Worm (Caenorhabditis elegans) whole organism, late embryonic: Measurements from ENCODE around the gene snx-6.

ENCODE experiments used
- C08G9.2 ChIP-seq: sonication (generic microtip); optimal IDR thresholded peaks from 2 replicates; lab custom pipeline; 2016; ENCODE audit warnings: mild to moderate bottlenecking, missing genetic modification characterization, moderate library complexity, missing compliant biosample characterization
- C38D4.7 ChIP-seq: fragments of 200-800 bp; sonication (Bioruptor generic); optimal IDR thresholded peaks from 2 replicates; lab custom pipeline; 2018; ENCODE audit warnings: mild to moderate bottlenecking, missing genetic modification characterization, moderate library complexity, missing compliant biosample characterization
- K02D7.2 ChIP-seq: sonication (generic microtip); optimal IDR thresholded peaks from 2 replicates; lab custom pipeline; 2017; ENCODE audit warnings: mild to moderate bottlenecking, missing genetic modification characterization, missing compliant biosample characterization
- K09A11.1 ChIP-seq: sonication (generic microtip); optimal IDR thresholded peaks from 2 replicates; lab custom pipeline; 2017; ENCODE audit warnings: antibody characterized with exemption, mild to moderate bottlenecking, missing genetic modification characterization, missing compliant biosample characterization; ENCODE audit not compliant: insufficient read depth
- ahr-1 ChIP-seq: sonication (generic microtip); optimal IDR thresholded peaks from 2 replicates; lab custom pipeline; 2016; ENCODE audit warnings: missing genetic modification characterization, missing compliant biosample characterization
- ama-1 ChIP-seq: fragments of 150-350 bp; optimal IDR thresholded peaks from 2 replicates; lab custom pipeline; 2014
- ceh-14 ChIP-seq: sonication (generic microtip); optimal IDR thresholded peaks from 2 replicates; lab custom pipeline; 2016; ENCODE audit warnings: missing genotype, missing genetic modification characterization, missing compliant biosample characterization
- ceh-18 ChIP-seq: sonication (generic microtip); optimal IDR thresholded peaks from 2 replicates; lab custom pipeline; 2016; ENCODE audit warnings: missing genetic modification characterization, missing compliant biosample characterization
- ceh-19 ChIP-seq: fragments of 200-800 bp; sonication (Bioruptor generic); optimal IDR thresholded peaks from 2 replicates; lab custom pipeline; 2018; ENCODE audit warnings: mild to moderate bottlenecking, missing genetic modification characterization, missing compliant biosample characterization
- ceh-22 ChIP-seq: sonication (generic microtip); optimal IDR thresholded peaks from 2 replicates; lab custom pipeline; 2017; ENCODE audit warnings: missing biosample characterization, missing genetic modification characterization
- ceh-24 ChIP-seq: sonication (generic microtip); optimal IDR thresholded peaks from 2 replicates; lab custom pipeline; 2016; ENCODE audit warnings: mild to moderate bottlenecking, missing genetic modification characterization, missing compliant biosample characterization
- ceh-30 ChIP-seq: fragments of 150-350 bp; optimal IDR thresholded peaks from 2 replicates; lab custom pipeline; 2014; ENCODE audit warnings: missing biosample characterization, missing genetic modification characterization
- ceh-31 ChIP-seq: sonication (generic microtip); optimal IDR thresholded peaks from 2 replicates; lab custom pipeline; 2016; ENCODE audit warnings: missing genetic modification characterization, missing compliant biosample characterization
- ceh-45 ChIP-seq: fragments of 200-800 bp; sonication (Bioruptor generic); IDR thresholded peaks from 2 replicates; pipeline ENCODE4 v1.3.6; 2022; ENCODE audit warnings: missing genetic modification reagents, missing genetic modification characterization, missing compliant biosample characterization
- ceh-6 ChIP-seq: fragments of 200-800 bp; sonication (Bioruptor generic); optimal IDR thresholded peaks from 2 replicates; lab custom pipeline; 2018; ENCODE audit warnings: mild to moderate bottlenecking, missing genetic modification characterization, missing compliant biosample characterization
- ceh-9 ChIP-seq: sonication (generic microtip); optimal IDR thresholded peaks from 2 replicates; lab custom pipeline; 2016; ENCODE audit warnings: mild to moderate bottlenecking, missing genetic modification characterization, inconsistent platforms, missing compliant biosample characterization
- che-1 ChIP-seq: sonication (generic microtip); optimal IDR thresholded peaks from 2 replicates; lab custom pipeline; 2016; ENCODE audit warnings: mild to moderate bottlenecking, missing genetic modification characterization, missing compliant biosample characterization
- dmd-4 ChIP-seq: sonication (generic microtip); optimal IDR thresholded peaks from 2 replicates; lab custom pipeline; 2016; ENCODE audit warnings: borderline replicate concordance, missing genetic modification characterization, missing compliant biosample characterization
- dve-1 ChIP-seq: sonication (generic microtip); optimal IDR thresholded peaks from 2 replicates; lab custom pipeline; 2017; ENCODE audit warnings: antibody characterized with exemption, mild to moderate bottlenecking, missing genetic modification characterization, missing compliant biosample characterization
- elt-2 ChIP-seq: sonication (generic microtip); optimal IDR thresholded peaks from 2 replicates; lab custom pipeline; 2016; ENCODE audit warnings: missing genetic modification reagents, missing genetic modification characterization, missing compliant biosample characterization
- ets-4 ChIP-seq: sonication (generic microtip); optimal IDR thresholded peaks from 2 replicates; lab custom pipeline; 2016; ENCODE audit warnings: missing genetic modification characterization, missing compliant biosample characterization
- eyg-1 ChIP-seq: sonication (generic microtip); optimal IDR thresholded peaks from 2 replicates; lab custom pipeline; 2016; ENCODE audit warnings: missing genotype, missing genetic modification characterization, missing compliant biosample characterization
- fax-1 ChIP-seq: sonication (generic microtip); optimal IDR thresholded peaks from 2 replicates; lab custom pipeline; 2016; ENCODE audit warnings: missing genotype, missing genetic modification characterization, missing compliant biosample characterization
- fkh-10 ChIP-seq: fragments of 150-350 bp; optimal IDR thresholded peaks from 2 replicates; lab custom pipeline; 2014; ENCODE audit warnings: missing biosample characterization, missing genetic modification reagents, missing genetic modification characterization
- gmeb-2 ChIP-seq: sonication (generic microtip); optimal IDR thresholded peaks from 2 replicates; lab custom pipeline; 2016; ENCODE audit warnings: missing genetic modification characterization, inconsistent platforms, missing compliant biosample characterization
- hlh-13 ChIP-seq: fragments of 200-800 bp; sonication (Bioruptor generic); optimal IDR thresholded peaks from 2 replicates; lab custom pipeline; 2018; ENCODE audit warnings: mild to moderate bottlenecking, missing genetic modification characterization, missing compliant biosample characterization
- hlh-15 ChIP-seq: sonication (generic microtip); optimal IDR thresholded peaks from 2 replicates; lab custom pipeline; 2016; ENCODE audit warnings: missing genetic modification characterization, missing compliant biosample characterization
- hlh-30 ChIP-seq: sonication (generic microtip); optimal IDR thresholded peaks from 2 replicates; lab custom pipeline; 2017; ENCODE audit warnings: antibody characterized with exemption, missing genetic modification characterization, missing compliant biosample characterization; ENCODE audit not compliant: insufficient read depth
- hlh-8 ChIP-seq: sonication (generic microtip); optimal IDR thresholded peaks from 2 replicates; lab custom pipeline; 2016; ENCODE audit warnings: missing genotype, missing genetic modification characterization, missing compliant biosample characterization
- lim-6 ChIP-seq: sonication (generic microtip); optimal IDR thresholded peaks from 2 replicates; lab custom pipeline; 2016; ENCODE audit warnings: missing genetic modification characterization, missing compliant biosample characterization
- madf-2 ChIP-seq: sonication (generic microtip); optimal IDR thresholded peaks from 2 replicates; lab custom pipeline; 2017; ENCODE audit warnings: missing genetic modification characterization, missing compliant biosample characterization
- nhr-232 ChIP-seq: sonication (generic microtip); optimal IDR thresholded peaks from 2 replicates; lab custom pipeline; 2016; ENCODE audit warnings: missing genetic modification characterization, missing compliant biosample characterization
- npax-4 ChIP-seq: sonication (generic microtip); optimal IDR thresholded peaks from 2 replicates; lab custom pipeline; 2016; ENCODE audit warnings: missing genetic modification characterization, missing compliant biosample characterization
- odd-2 ChIP-seq: sonication (generic microtip); optimal IDR thresholded peaks from 2 replicates; lab custom pipeline; 2017; ENCODE audit warnings: antibody characterized with exemption, mild to moderate bottlenecking, missing genetic modification characterization, missing compliant biosample characterization
- pag-3 ChIP-seq: sonication (generic microtip); optimal IDR thresholded peaks from 2 replicates; lab custom pipeline; 2016; ENCODE audit warnings: missing compliant biosample characterization, missing genetic modification characterization, borderline replicate concordance
- pat-9 ChIP-seq: fragments of 200-800 bp; sonication (Bioruptor generic); optimal IDR thresholded peaks from 2 replicates; lab custom pipeline; 2018; ENCODE audit warnings: mild to moderate bottlenecking, missing genetic modification characterization, moderate library complexity, missing compliant biosample characterization
- pax-1 ChIP-seq: fragments of 150-350 bp; optimal IDR thresholded peaks from 2 replicates; lab custom pipeline; 2014; ENCODE audit warnings: missing biosample characterization, missing genetic modification characterization
- pha-2 ChIP-seq: sonication (generic microtip); optimal IDR thresholded peaks from 2 replicates; lab custom pipeline; 2017; ENCODE audit warnings: mild to moderate bottlenecking, missing genetic modification characterization, missing compliant biosample characterization
- pha-4 ChIP-seq: fragments of 150-350 bp; optimal IDR thresholded peaks from 2 replicates; lab custom pipeline; 2018; ENCODE audit warnings: missing biosample characterization, missing genetic modification reagents, missing genetic modification characterization
- sox-2 ChIP-seq: fragments of 200-800 bp; sonication (Bioruptor generic); IDR thresholded peaks from 2 replicates; pipeline ENCODE4 v1.3.6; 2022; ENCODE audit warnings: missing genetic modification reagents, missing genetic modification characterization, missing compliant biosample characterization
- tbx-2 ChIP-seq: sonication (generic microtip); optimal IDR thresholded peaks from 2 replicates; lab custom pipeline; 2016; ENCODE audit warnings: missing genetic modification characterization, missing compliant biosample characterization
- tbx-7 ChIP-seq: sonication (generic microtip); optimal IDR thresholded peaks from 2 replicates; lab custom pipeline; 2016; ENCODE audit warnings: missing genotype, missing genetic modification characterization, missing compliant biosample characterization
- unc-3 ChIP-seq, 2 experiments: fragments of 200-800 bp in 1 of 2; sonication (Bioruptor generic) in 1 of 2; sonication (generic microtip) in 1 of 2; conservative IDR thresholded peaks in 1 of 2; optimal IDR thresholded peaks in 1 of 2; 2 replicates each; pipeline versions ENCODE4 v1.3.6 to Lab custom; 2016 to 2022; ENCODE audit warnings: missing compliant biosample characterization in 2 of 2, missing genetic modification characterization in 2 of 2, missing genetic modification reagents in 1 of 2
- unc-42 ChIP-seq: sonication (generic microtip); optimal IDR thresholded peaks from 2 replicates; lab custom pipeline; 2016; ENCODE audit warnings: missing genotype, missing genetic modification characterization, missing compliant biosample characterization
- unc-55 ChIP-seq: sonication (generic microtip); optimal IDR thresholded peaks from 2 replicates; lab custom pipeline; 2017; ENCODE audit warnings: missing biosample characterization, missing genetic modification reagents, missing genetic modification characterization

snx-6 gene

ce11 chrV:17979789-17980188, at the start of gene snx-6:
Gene snx-6, minus strand, starts transcription at chrV:17980082.
- TF ChIP-seq unc-42 (tag; lab: Kevin White, UChicago) (no peak), gmeb-2 (tag; lab: Kevin White, UChicago) (no peak), C38D4.7 (GFP tag; lab: Kevin White, UChicago) (no peak), madf-2 (tag; lab: Kevin White, UChicago) (no peak), dve-1 (tag; lab: Kevin White, UChicago) (no peak), K02D7.2 (tag; lab: Kevin White, UChicago) (no peak), elt-2 (no peak), ama-1 (lab: Kevin White, UChicago) (no peak), K09A11.1 (tag; lab: Kevin White, UChicago) (no peak), ceh-31 (tag; lab: Kevin White, UChicago) (no peak), dmd-4 (tag; lab: Kevin White, UChicago) (no peak), lim-6 (tag; lab: Kevin White, UChicago) (no peak), nhr-232 (tag; lab: Kevin White, UChicago) (no peak)

- TF ChIP-seq hlh-15 (tag; lab: Kevin White, UChicago), result no peak
- TF ChIP-seq gmeb-2 (tag; lab: Kevin White, UChicago), result no peak
- TF ChIP-seq ceh-14, result no peak
- no peak for TF ChIP-seq ceh-18 (tag; lab: Kevin White, UChicago)
- no peak for TF ChIP-seq tbx-2 (tag; lab: Kevin White, UChicago)
- TF ChIP-seq dve-1 (tag; lab: Kevin White, UChicago), result no peak
- TF ChIP-seq ahr-1 (tag; lab: Kevin White, UChicago), result no peak
- no peak for TF ChIP-seq ceh-9 (tag; lab: Kevin White, UChicago)
- TF ChIP-seq odd-2, result no peak
- TF ChIP-seq C38D4.7 (GFP tag; lab: Kevin White, UChicago), result no peak
- TF ChIP-seq pha-2 (tag; lab: Kevin White, UChicago), result no peak
- no peak for TF ChIP-seq pha-4 (tag; lab: Kevin White, UChicago)
- TF ChIP-seq ceh-6, result no peak
- TF ChIP-seq nhr-232 (tag; lab: Kevin White, UChicago), result no peak
- no peak for TF ChIP-seq che-1 (tag; lab: Kevin White, UChicago)
- no peak for TF ChIP-seq ama-1 (lab: Kevin White, UChicago)
Measured at ce11 chrV:18022179-18022578, 42.3 kb upstream of the snx-6 start, which contains the start of gene prp-6. Gene prp-6, plus strand, starts transcription at chrV:18022479.

ce11 chrV:18021464-18021863, 41.6 kb upstream of the snx-6 start:
- TF ChIP-seq pha-4 (tag; lab: Kevin White, UChicago) (no peak), unc-3 (GFP tag; conservative IDR thresholded peaks at IDR 0.05; lab: Robert Waterston, UW) (no peak), unc-3 (tag; optimal IDR thresholded peaks at IDR 0.05; lab: Kevin White, UChicago) (no peak), unc-42 (tag; lab: Kevin White, UChicago) (no peak), nhr-232 (tag; lab: Kevin White, UChicago) (no peak), fkh-10 (GFP tag; lab: Kevin White, UChicago) (no peak), madf-2 (tag; lab: Kevin White, UChicago) (no peak), ceh-22 (tag; lab: Kevin White, UChicago) (no peak), hlh-8 (tag; lab: Kevin White, UChicago) (no peak), ceh-30 (tag; lab: Kevin White, UChicago) (no peak), K02D7.2 (tag; lab: Kevin White, UChicago) (no peak), ceh-19 (GFP tag; lab: Kevin White, UChicago) (no peak), ceh-6 (no peak), che-1 (tag; lab: Kevin White, UChicago) (no peak), C08G9.2 (no peak), eyg-1 (tag; lab: Kevin White, UChicago) (no peak), K09A11.1 (tag; lab: Kevin White, UChicago) (no peak), pax-1 (tag; lab: Kevin White, UChicago) (no peak), npax-4 (tag; lab: Kevin White, UChicago) (no peak)

ce11 chrV:18017226-18017625, 37.3 kb upstream of the snx-6 start, which contains the start of gene srh-134:
Gene srh-134, minus strand, starts transcription at chrV:18017326.
- no peak for TF ChIP-seq eyg-1 (tag; lab: Kevin White, UChicago)
- no peak for TF ChIP-seq ceh-24 (tag; lab: Kevin White, UChicago)
- no peak for TF ChIP-seq ceh-31 (tag; lab: Kevin White, UChicago)
- TF ChIP-seq ceh-45 (GFP tag; lab: Robert Waterston, UW), result no peak
- TF ChIP-seq che-1 (tag; lab: Kevin White, UChicago), result no peak
- TF ChIP-seq K09A11.1 (tag; lab: Kevin White, UChicago), result no peak
- TF ChIP-seq fkh-10 (GFP tag; lab: Kevin White, UChicago), result no peak
- no peak for TF ChIP-seq tbx-7 (tag; lab: Kevin White, UChicago)
- no peak for TF ChIP-seq hlh-30 (tag; lab: Kevin White, UChicago)
- TF ChIP-seq pag-3, result no peak
- TF ChIP-seq hlh-13, result no peak
- no peak for TF ChIP-seq pat-9 (tag; lab: Kevin White, UChicago)
- TF ChIP-seq fax-1 (tag; lab: Kevin White, UChicago), result no peak
- TF ChIP-seq unc-55 (GFP tag; lab: Kevin White, UChicago), result no peak
- no peak for TF ChIP-seq madf-2 (tag; lab: Kevin White, UChicago)
- no peak for TF ChIP-seq sox-2
- no peak for TF ChIP-seq ets-4 (tag; lab: Kevin White, UChicago)
- TF ChIP-seq, all 69 proteins: peak for 0
